Fruit fly (Drosophila melanogaster) whole organism, wandering third instar larva: Measurements from ENCODE around the gene CG7778.

ENCODE experiments used
- Abd-B ChIP-seq: fragments of >200 bp; optimal IDR thresholded peaks from 2 replicates; lab custom pipeline; 2017; ENCODE audit warnings: missing biosample characterization, missing genetic modification characterization
- CrebA ChIP-seq: fragments of 200-800 bp; sonication (Bioruptor generic); optimal IDR thresholded peaks from 2 replicates; lab custom pipeline; 2016; ENCODE audit warnings: missing biosample characterization, mild to moderate bottlenecking, missing genetic modification characterization, borderline replicate concordance
- Dif ChIP-seq: fragments of 200-275, 200-300 bp; sonication (Bioruptor generic); optimal IDR thresholded peaks from 2 replicates; lab custom pipeline; 2018; ENCODE audit warnings: missing biosample characterization, missing genetic modification characterization; ENCODE audit not compliant: partially characterized antibody
- br ChIP-seq: fragments of 200-800 bp; sonication (Bioruptor generic); optimal IDR thresholded peaks from 2 replicates; lab custom pipeline; 2016; ENCODE audit warnings: missing biosample characterization, missing genetic modification characterization
- fru ChIP-seq: fragments of 200-800 bp; sonication (Bioruptor generic); optimal IDR thresholded peaks from 3 replicates; lab custom pipeline; 2016; ENCODE audit warnings: missing biosample characterization, mild to moderate bottlenecking, missing genetic modification characterization
- lola ChIP-seq: fragments of >200 bp; optimal IDR thresholded peaks from 2 replicates; lab custom pipeline; 2017; ENCODE audit warnings: missing biosample characterization, missing genetic modification characterization
- psq ChIP-seq: fragments of 200-800 bp; sonication (Bioruptor generic); optimal IDR thresholded peaks from 3 replicates; lab custom pipeline; 2017; ENCODE audit warnings: missing biosample characterization, mild to moderate bottlenecking, missing genetic modification characterization, moderate library complexity
- tai ChIP-seq: sonication (Bioruptor generic); optimal IDR thresholded peaks from 2 replicates; lab custom pipeline; 2016; ENCODE audit warnings: missing biosample characterization, missing genetic modification characterization

DNA sequence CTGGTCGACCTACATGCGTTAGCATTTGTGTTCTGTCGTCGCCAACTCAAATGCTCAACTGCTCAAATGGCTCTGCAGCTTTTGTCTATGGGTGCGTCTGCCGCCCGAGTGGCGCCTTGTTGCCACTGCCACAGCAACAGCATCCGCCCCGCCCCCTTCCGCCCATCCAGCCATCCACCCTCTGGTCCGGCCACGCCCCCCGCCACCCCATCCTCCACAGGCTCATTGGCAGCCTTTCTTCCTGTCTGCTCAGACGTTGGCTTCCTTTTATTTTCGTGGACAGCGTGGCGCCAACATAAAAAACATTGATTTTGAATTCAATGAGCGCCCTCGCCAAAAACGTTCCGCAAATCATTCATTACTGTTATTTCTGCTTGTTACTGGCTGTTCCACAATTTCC, 12.8 kb upstream of the CG7778 start:
- no peak for TF ChIP-seq lola (GFP tag; lab: Kevin White, UChicago)
- no peak for TF ChIP-seq tai (GFP tag; lab: Kevin White, UChicago)
- TF ChIP-seq Abd-B (GFP tag; lab: Kevin White, UChicago): no peak
- no peak for TF ChIP-seq Dif
- TF ChIP-seq br: no peak
- TF ChIP-seq CrebA (GFP tag; lab: Kevin White, UChicago): no peak
- no peak for TF ChIP-seq psq (GFP tag; lab: Kevin White, UChicago)
- no peak for TF ChIP-seq fru
